Worm (Caenorhabditis elegans) whole organism, L2 larva: ENCODE results near the gene M153.5.
A peak's percentile ranks its signal among the peaks of the same experiment; 100 is the strongest.

Experiments used
- C34F6.9 ChIP-seq: fragments of 150-350 bp; optimal IDR thresholded peaks from 2 replicates; lab custom pipeline; 2014; ENCODE audit warnings: missing biosample characterization, missing genetic modification characterization
- F13H6.1 ChIP-seq: sonication (generic microtip); optimal IDR thresholded peaks from 2 replicates; lab custom pipeline; 2016; ENCODE audit warnings: missing genetic modification characterization, missing compliant biosample characterization
- R02D3.7 ChIP-seq: fragments of 150-350 bp; optimal IDR thresholded peaks from 2 replicates; lab custom pipeline; 2014; ENCODE audit warnings: missing biosample characterization, missing genetic modification characterization
- Y55F3AM.14 ChIP-seq: fragments of 200-800 bp; sonication (Bioruptor generic); optimal IDR thresholded peaks from 2 replicates; lab custom pipeline; 2018; ENCODE audit warnings: mild to moderate bottlenecking, missing genetic modification characterization, missing compliant biosample characterization
- ZK546.5 ChIP-seq: sonication (generic microtip); optimal IDR thresholded peaks from 2 replicates; lab custom pipeline; 2017; ENCODE audit warnings: missing biosample characterization, missing genetic modification characterization
- alr-1 ChIP-seq: fragments of 150-350 bp; optimal IDR thresholded peaks from 2 replicates; lab custom pipeline; 2014; ENCODE audit warnings: missing biosample characterization, missing genetic modification characterization
- aly-2 ChIP-seq: fragments of 150-350 bp; optimal IDR thresholded peaks from 2 replicates; lab custom pipeline; 2014; ENCODE audit warnings: missing biosample characterization, missing genetic modification characterization
- ama-1 ChIP-seq: fragments of 150-350 bp; optimal IDR thresholded peaks from 2 replicates; lab custom pipeline; 2018; ENCODE audit warnings: inconsistent platforms
- blmp-1 ChIP-seq: sonication (generic microtip); optimal IDR thresholded peaks from 2 replicates; lab custom pipeline; 2017; ENCODE audit warnings: missing genetic modification characterization, mild to moderate bottlenecking, missing compliant biosample characterization, antibody characterized with exemption, moderate library complexity; ENCODE audit not compliant: insufficient read depth
- ceh-16 ChIP-seq: fragments of 150-350 bp; optimal IDR thresholded peaks from 2 replicates; lab custom pipeline; 2014; ENCODE audit warnings: missing biosample characterization, missing genetic modification characterization
- ceh-82 ChIP-seq: fragments of 150-350 bp; optimal IDR thresholded peaks from 2 replicates; lab custom pipeline; 2014; ENCODE audit warnings: missing biosample characterization, missing genetic modification characterization
- crh-2 ChIP-seq: sonication (generic microtip); optimal IDR thresholded peaks from 2 replicates; lab custom pipeline; 2017; ENCODE audit warnings: missing biosample characterization, missing genetic modification characterization
- dmd-4 ChIP-seq: sonication (generic microtip); optimal IDR thresholded peaks from 2 replicates; lab custom pipeline; 2017; ENCODE audit warnings: missing biosample characterization, missing genetic modification characterization
- egl-27 ChIP-seq: sonication (generic microtip); optimal IDR thresholded peaks from 3 replicates; lab custom pipeline; 2017; ENCODE audit warnings: missing biosample characterization, missing genetic modification reagents, missing genetic modification characterization
- elt-1 ChIP-seq: fragments of 150-350 bp; optimal IDR thresholded peaks from 2 replicates; lab custom pipeline; 2014; ENCODE audit warnings: missing biosample characterization, missing genetic modification characterization
- elt-3 ChIP-seq: sonication (generic microtip); optimal IDR thresholded peaks from 2 replicates; lab custom pipeline; 2017; ENCODE audit warnings: missing biosample characterization, missing genetic modification characterization
- fos-1 ChIP-seq: fragments of 150-350 bp; optimal IDR thresholded peaks from 2 replicates; lab custom pipeline; 2014; ENCODE audit warnings: missing biosample characterization, missing genetic modification characterization
- gmeb-1 ChIP-seq: fragments of 150-350 bp; optimal IDR thresholded peaks from 2 replicates; lab custom pipeline; 2014; ENCODE audit warnings: missing biosample characterization, missing genetic modification characterization
- lin-11 ChIP-seq: fragments of 150-350 bp; sonication (generic microtip); optimal IDR thresholded peaks from 2 replicates; lab custom pipeline; 2014; ENCODE audit warnings: missing biosample characterization, missing genetic modification characterization, inconsistent platforms, mixed read lengths
- lin-13 ChIP-seq: fragments of 150-350 bp; optimal IDR thresholded peaks from 2 replicates; lab custom pipeline; 2014; ENCODE audit warnings: missing biosample characterization, missing genetic modification reagents, missing genetic modification characterization
- lin-39 ChIP-seq: fragments of 150-350 bp; optimal IDR thresholded peaks from 2 replicates; lab custom pipeline; 2014; ENCODE audit warnings: missing biosample characterization, missing genetic modification reagents, missing genetic modification characterization
- lsy-2 ChIP-seq, 2 experiments: fragments of 150-350 bp in 1 of 2; sonication (generic microtip) in 1 of 2; optimal IDR thresholded peaks; 2 replicates each; lab custom pipeline; 2014 to 2017; ENCODE audit warnings: missing biosample characterization in 2 of 2, missing genetic modification characterization in 2 of 2
- mab-5 ChIP-seq: fragments of 150-350 bp; optimal IDR thresholded peaks from 2 replicates; lab custom pipeline; 2014; ENCODE audit warnings: missing biosample characterization, missing genetic modification characterization
- mbf-1 ChIP-seq: sonication (generic microtip); optimal IDR thresholded peaks from 2 replicates; lab custom pipeline; 2017; ENCODE audit warnings: missing biosample characterization, missing genetic modification characterization
- mdl-1 ChIP-seq, 2 experiments: fragments of 150-350 bp in 1 of 2; sonication (generic microtip) in 1 of 2; optimal IDR thresholded peaks; 2 replicates each; lab custom pipeline; 2017; ENCODE audit warnings: missing biosample characterization in 2 of 2, missing genetic modification characterization in 2 of 2
- nhr-10 ChIP-seq: sonication (generic microtip); optimal IDR thresholded peaks from 2 replicates; lab custom pipeline; 2017; ENCODE audit warnings: missing biosample characterization, missing genetic modification characterization
- nhr-11 ChIP-seq: fragments of 150-350 bp; optimal IDR thresholded peaks from 2 replicates; lab custom pipeline; 2014; ENCODE audit warnings: missing biosample characterization, missing genetic modification characterization
- nhr-12 ChIP-seq: fragments of 150-350 bp; optimal IDR thresholded peaks from 2 replicates; lab custom pipeline; 2014; ENCODE audit warnings: missing biosample characterization, missing genetic modification characterization
- nhr-129 ChIP-seq: fragments of 150-350 bp; optimal IDR thresholded peaks from 2 replicates; lab custom pipeline; 2014; ENCODE audit warnings: missing biosample characterization, missing genetic modification characterization
- nhr-21 ChIP-seq: fragments of 150-350 bp; optimal IDR thresholded peaks from 2 replicates; lab custom pipeline; 2014; ENCODE audit warnings: missing biosample characterization, missing genetic modification characterization
- nhr-23 ChIP-seq: fragments of 150-350 bp; optimal IDR thresholded peaks from 2 replicates; lab custom pipeline; 2014; ENCODE audit warnings: missing biosample characterization, missing genetic modification reagents, missing genetic modification characterization
- nhr-237 ChIP-seq: fragments of 150-350 bp; optimal IDR thresholded peaks from 2 replicates; lab custom pipeline; 2014; ENCODE audit warnings: missing biosample characterization, missing genetic modification characterization
- nhr-25 ChIP-seq: fragments of 150-350 bp; sonication (generic microtip); optimal IDR thresholded peaks from 3 replicates; lab custom pipeline; 2014; ENCODE audit warnings: missing biosample characterization, missing genetic modification characterization
- nhr-6 ChIP-seq: fragments of 150-350 bp; optimal IDR thresholded peaks from 2 replicates; lab custom pipeline; 2014; ENCODE audit warnings: missing biosample characterization, missing genetic modification characterization
- nhr-77 ChIP-seq: fragments of 150-350 bp; optimal IDR thresholded peaks from 2 replicates; lab custom pipeline; 2014; ENCODE audit warnings: missing biosample characterization, missing genetic modification characterization
- peb-1 ChIP-seq: fragments of 150-350 bp; optimal IDR thresholded peaks from 2 replicates; lab custom pipeline; 2014; ENCODE audit warnings: missing biosample characterization, missing genetic modification characterization
- sem-4 ChIP-seq: fragments of 150-350 bp; optimal IDR thresholded peaks from 2 replicates; lab custom pipeline; 2014; ENCODE audit warnings: missing biosample characterization, missing genetic modification reagents, missing genetic modification characterization
- skn-1 ChIP-seq: sonication (generic microtip); optimal IDR thresholded peaks from 2 replicates; lab custom pipeline; 2017; ENCODE audit warnings: missing biosample characterization, missing genetic modification characterization
- sma-3 ChIP-seq: sonication (generic microtip); optimal IDR thresholded peaks from 2 replicates; lab custom pipeline; 2016; ENCODE audit warnings: missing genetic modification reagents, missing genetic modification characterization, missing compliant biosample characterization
- sma-9 ChIP-seq, 2 experiments: fragments of 150-350 bp in 1 of 2; sonication (generic microtip) in 1 of 2; optimal IDR thresholded peaks; 2 replicates each; lab custom pipeline; 2014 to 2016; ENCODE audit warnings: missing genetic modification characterization in 2 of 2, mild to moderate bottlenecking in 1 of 2, missing biosample characterization in 1 of 2, missing compliant biosample characterization in 1 of 2, missing genetic modification reagents in 1 of 2, moderate library complexity in 1 of 2
- snpc-4 ChIP-seq: fragments of 150-350 bp; optimal IDR thresholded peaks from 2 replicates; lab custom pipeline; 2014; ENCODE audit warnings: missing biosample characterization, missing genetic modification characterization
- unc-39 ChIP-seq: fragments of 150-350 bp; optimal IDR thresholded peaks from 2 replicates; lab custom pipeline; 2014; ENCODE audit warnings: missing biosample characterization, missing genetic modification characterization
- unc-55 ChIP-seq: fragments of 150-350 bp; sonication (generic microtip); optimal IDR thresholded peaks from 3 replicates; lab custom pipeline; 2014; ENCODE audit warnings: missing biosample characterization, missing genetic modification reagents, missing genetic modification characterization
- unc-62 ChIP-seq: fragments of 150-350 bp; optimal IDR thresholded peaks from 2 replicates; lab custom pipeline; 2014; ENCODE audit warnings: missing biosample characterization, missing genetic modification reagents, missing genetic modification characterization
- zag-1 ChIP-seq: fragments of 150-350 bp; optimal IDR thresholded peaks from 2 replicates; lab custom pipeline; 2014; ENCODE audit warnings: missing biosample characterization, missing genetic modification characterization
- ztf-1 ChIP-seq: fragments of 200-800 bp; sonication (Bioruptor generic); conservative IDR thresholded peaks from 2 replicates; pipeline ENCODE4 v1.3.6; 2022; ENCODE audit warnings: missing genetic modification characterization, missing compliant biosample characterization
- ztf-11 ChIP-seq: sonication (generic microtip); optimal IDR thresholded peaks from 2 replicates; lab custom pipeline; 2017; ENCODE audit warnings: missing biosample characterization, missing genetic modification characterization
- ztf-4 ChIP-seq: fragments of 150-350 bp; optimal IDR thresholded peaks from 2 replicates; lab custom pipeline; 2014; ENCODE audit warnings: missing biosample characterization, missing genetic modification characterization

Gene M153.5

DNA sequence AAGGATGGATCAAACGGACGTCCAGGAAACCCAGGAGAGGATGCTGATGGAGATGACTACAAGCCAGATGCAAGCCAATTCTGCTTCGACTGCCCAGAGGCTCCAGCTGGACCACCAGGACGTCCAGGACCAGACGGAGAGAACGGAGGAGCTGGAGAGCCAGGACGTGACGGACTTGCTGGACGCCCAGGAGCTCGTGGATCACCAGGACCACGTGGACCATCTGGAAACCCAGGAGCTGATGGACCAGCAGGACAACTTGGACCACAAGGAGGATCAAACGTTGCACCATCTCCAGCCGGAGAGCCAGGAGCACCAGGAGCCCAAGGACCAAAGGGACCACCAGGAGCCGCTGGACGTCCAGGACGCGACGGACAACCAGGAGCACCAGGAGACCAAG is 38.3 kb upstream of the M153.5 start:
- TF ChIP-seq elt-1 (no peak), nhr-21 (no peak), nhr-11 (tag; lab: Kevin White, UChicago) (no peak), mdl-1 (tag; optimal IDR thresholded peaks at IDR 0.05; lab: Kevin White, UChicago) (no peak), nhr-6 (tag; lab: Kevin White, UChicago) (no peak), sma-9 (GFP tag; optimal IDR thresholded peaks at IDR 0.05; lab: Kevin White, UChicago) (no peak), sma-9 (tag; optimal IDR thresholded peaks at IDR 0.05; lab: Kevin White, UChicago) (no peak), nhr-12 (tag; lab: Kevin White, UChicago) (no peak), gmeb-1 (no peak), ztf-4 (no peak), mbf-1 (tag; lab: Kevin White, UChicago) (no peak), fos-1 (tag; lab: Kevin White, UChicago) (no peak), peb-1 (tag; lab: Kevin White, UChicago) (no peak), nhr-23 (tag; lab: Kevin White, UChicago) (no peak), nhr-129 (no peak), ztf-1 (no peak), elt-3 (no peak), aly-2 (no peak), lin-13 (GFP tag; lab: Kevin White, UChicago) (no peak)
- TF ChIP-seq, all 48 proteins: peak for 0

- no peak for TF ChIP-seq nhr-77 (tag; lab: Kevin White, UChicago)
- peak; percentile 76 for TF ChIP-seq mab-5 (tag; lab: Kevin White, UChicago)
- TF ChIP-seq nhr-21 = peak; percentile 53
- no peak for TF ChIP-seq nhr-25 (tag; lab: Kevin White, UChicago)
- TF ChIP-seq lin-13 (GFP tag; lab: Kevin White, UChicago) = peak; percentile 76
- peak; percentile 2 for TF ChIP-seq snpc-4 (tag; lab: Kevin White, UChicago)
- TF ChIP-seq fos-1 (tag; lab: Kevin White, UChicago) = peak; percentile 66
- TF ChIP-seq ama-1 (lab: Kevin White, UChicago) = no peak
- no peak for TF ChIP-seq unc-39
- TF ChIP-seq nhr-23 (tag; lab: Kevin White, UChicago) = no peak
- no peak for TF ChIP-seq alr-1 (tag; lab: Kevin White, UChicago)
- TF ChIP-seq ceh-82 (tag; lab: Kevin White, UChicago) = peak; percentile 27
- TF ChIP-seq C34F6.9 (tag; lab: Kevin White, UChicago) = peak; percentile 56
- peak; percentile 39 for TF ChIP-seq lin-11 (tag; lab: Kevin White, UChicago)
- no peak for TF ChIP-seq ztf-1
- TF ChIP-seq crh-2 (tag; lab: Kevin White, UChicago) = peak; percentile 72
- no peak for TF ChIP-seq mbf-1 (tag; lab: Kevin White, UChicago)
- no peak for TF ChIP-seq ZK546.5 (tag; lab: Kevin White, UChicago)
- TF ChIP-seq sma-9 (GFP tag; optimal IDR thresholded peaks at IDR 0.05; lab: Kevin White, UChicago) = peak; percentile 87
- TF ChIP-seq sma-9 (tag; optimal IDR thresholded peaks at IDR 0.05; lab: Kevin White, UChicago) = no peak
- TF ChIP-seq ztf-4 = no peak
- TF ChIP-seq sma-3 = peak; percentile 73
- TF ChIP-seq egl-27 (tag; lab: Kevin White, UChicago) = peak; percentile 66
- TF ChIP-seq nhr-237 (tag; lab: Kevin White, UChicago) = no peak
- TF ChIP-seq unc-62 (GFP tag; lab: Kevin White, UChicago) = no peak
- TF ChIP-seq lsy-2 (tag; optimal IDR thresholded peaks at IDR 0.05; lab: Kevin White, UChicago) = peak in 1 of 2 experiments; percentile 66
- TF ChIP-seq zag-1 (tag; lab: Kevin White, UChicago) = peak; percentile 46
- no peak for TF ChIP-seq aly-2
- TF ChIP-seq ztf-11 = no peak
- TF ChIP-seq unc-55 (GFP tag; lab: Kevin White, UChicago) = peak; percentile 77
- no peak for TF ChIP-seq elt-1
- peak; percentile 68 for TF ChIP-seq Y55F3AM.14
- TF ChIP-seq gmeb-1 = no peak
- TF ChIP-seq blmp-1 (tag; lab: Kevin White, UChicago) = no peak
- no peak for TF ChIP-seq dmd-4 (tag; lab: Kevin White, UChicago)
- peak; percentile 77 for TF ChIP-seq F13H6.1
- TF ChIP-seq peb-1 (tag; lab: Kevin White, UChicago) = no peak
- no peak for TF ChIP-seq R02D3.7 (tag; lab: Kevin White, UChicago)
- no peak for TF ChIP-seq elt-3
- peak; percentile 46 for TF ChIP-seq nhr-12 (tag; lab: Kevin White, UChicago)
- TF ChIP-seq ceh-16 (tag; lab: Kevin White, UChicago) = peak; percentile 15
- TF ChIP-seq lin-39 (tag; lab: Kevin White, UChicago) = no peak
- TF ChIP-seq skn-1 (tag; lab: Kevin White, UChicago) = no peak
- TF ChIP-seq nhr-11 (tag; lab: Kevin White, UChicago) = peak; percentile 65
- TF ChIP-seq sem-4 (tag; lab: Kevin White, UChicago) = peak; percentile 72
- peak in 1 of 2 experiments; percentile 42 for TF ChIP-seq mdl-1 (tag; optimal IDR thresholded peaks at IDR 0.05; lab: Kevin White, UChicago)
- TF ChIP-seq nhr-6 (tag; lab: Kevin White, UChicago) = no peak
- peak; percentile 92 for TF ChIP-seq nhr-129
- TF ChIP-seq nhr-10 (tag; lab: Kevin White, UChicago) = no peak
- TF ChIP-seq, all 48 proteins: peak for 23
Observed at ce11 chrX:12106004-12106403, 37.8 kb upstream of the M153.5 start.
